Fruit fly (Drosophila melanogaster) whole organism, larva: ENCODE results near the gene CG17219.

ENCODE experiments used
- noc ChIP-seq: fragments of 200-800 bp; sonication (Bioruptor generic); optimal IDR thresholded peaks from 3 replicates; lab custom pipeline; 2019; ENCODE audit warnings: missing biosample characterization, mild to moderate bottlenecking, missing genetic modification characterization, moderate library complexity

The CG17219 gene

DNA sequence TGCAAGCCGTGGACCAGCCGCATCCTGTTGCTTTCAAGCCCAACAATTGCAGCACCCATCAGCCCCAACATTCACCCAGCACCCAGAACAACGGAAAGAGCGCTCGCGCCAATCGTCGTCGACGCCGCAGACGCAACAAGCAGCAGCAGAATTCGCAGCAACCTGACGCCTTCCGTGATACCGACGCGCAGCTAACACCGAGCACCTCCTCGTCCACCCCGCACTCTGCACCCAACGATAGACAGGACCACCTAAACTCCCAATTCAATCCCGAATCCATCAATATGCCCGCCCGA, 30.5 kb downstream of the CG17219 start:
- TF ChIP-seq noc (tag; lab: Kevin White, UChicago), result no peak

DNA sequence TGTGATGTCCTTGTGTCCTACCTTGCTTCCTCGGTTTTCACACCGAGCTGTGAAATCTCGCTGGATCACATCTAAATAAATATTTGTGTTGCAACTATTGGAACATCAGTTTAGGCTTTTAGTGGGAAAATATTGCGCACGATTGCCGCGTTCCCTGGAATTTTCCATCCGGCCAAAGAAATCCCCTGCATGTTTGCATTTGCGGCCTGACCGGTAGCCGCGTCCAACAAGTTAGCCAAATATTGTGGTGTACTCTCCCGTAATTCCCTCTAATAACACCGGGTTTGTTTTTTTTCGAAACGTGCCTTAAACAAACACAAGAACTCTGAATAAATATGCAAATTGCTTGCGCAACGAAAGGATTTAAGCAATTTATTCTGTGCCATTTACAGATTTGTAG, 49.7 kb downstream of the CG17219 start:
- no peak for TF ChIP-seq noc (tag; lab: Kevin White, UChicago)
